Fruit fly (Drosophila melanogaster): ENCODE data around the gene Sdr.

Gene Sdr

DNA sequence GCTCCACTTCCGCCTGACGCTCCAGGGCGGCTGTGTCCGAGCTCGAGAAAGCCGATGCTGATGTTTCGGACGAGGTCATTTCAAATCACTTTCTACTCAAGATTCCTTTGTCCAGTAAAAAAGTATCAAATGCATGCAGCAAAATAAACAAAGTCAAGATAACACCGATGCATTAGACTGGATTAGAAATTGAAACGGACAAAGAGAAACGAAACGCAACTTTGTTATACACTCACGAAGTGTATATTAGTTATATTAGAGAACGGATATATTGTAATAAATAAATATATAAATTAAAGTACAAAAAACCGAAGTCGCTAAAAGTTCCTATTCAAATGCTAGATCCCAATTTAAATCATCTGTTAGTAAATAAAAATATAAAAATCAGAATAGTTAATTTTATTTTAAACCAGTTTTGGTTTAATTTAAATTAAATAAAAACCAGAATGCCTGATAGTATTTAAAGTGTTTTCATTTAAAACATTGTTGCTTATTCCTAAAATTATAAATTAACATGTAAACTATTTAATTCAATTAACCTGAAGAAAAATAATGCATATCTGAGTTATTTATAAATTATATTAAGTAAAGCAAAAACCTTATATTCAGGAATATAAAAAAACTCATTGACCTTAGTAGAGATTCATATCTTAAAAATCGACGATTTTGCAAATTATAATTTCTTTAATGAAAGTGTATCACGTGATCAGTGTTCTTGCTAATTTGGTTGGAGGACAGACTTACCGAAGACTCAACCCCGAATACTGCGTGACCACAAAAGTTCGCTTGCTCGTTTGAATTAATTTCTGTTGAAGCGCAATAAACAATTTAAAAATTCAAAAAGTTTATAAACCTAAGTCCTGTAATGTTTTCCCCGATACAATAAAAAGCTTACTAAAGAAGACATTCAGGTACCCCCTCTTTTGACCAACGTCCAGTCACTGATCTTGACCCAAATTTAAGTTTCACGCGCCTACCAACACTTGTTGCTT is 24.3 kb upstream of the Sdr start, which contains the start of gene Dph2 (continued):
- no peak for TF ChIP-seq CG17912 (GFP tag; optimal IDR thresholded peaks at IDR 0.05)
- peak; percentile 72 for TF ChIP-seq lab (GFP tag; optimal IDR thresholded peaks at IDR 0.05)
- TF ChIP-seq CG7987 (GFP tag; optimal IDR thresholded peaks at IDR 0.05): peak; percentile 91
- TF ChIP-seq Usf (GFP tag; optimal IDR thresholded peaks at IDR 0.05): peak; percentile 100
- TF ChIP-seq kni (GFP tag; optimal IDR thresholded peaks at IDR 0.05): peak; percentile 67
- TF ChIP-seq CG11723 (GFP tag; optimal IDR thresholded peaks at IDR 0.05): peak; percentile 11
- TF ChIP-seq CG11085 (GFP tag; IDR thresholded peaks at IDR 0.05): peak; percentile 84
- no peak for TF ChIP-seq kay (GFP tag; optimal IDR thresholded peaks at IDR 0.05)
- peak; percentile 84 for TF ChIP-seq CG10366 (GFP tag; IDR thresholded peaks at IDR 0.05)
- peak; percentile 59; the same call in 1 of the 2 replicates for TF ChIP-seq Nf-YA (GFP tag; IDR thresholded peaks at IDR 0.05)
- TF ChIP-seq CG9876 (GFP tag; optimal IDR thresholded peaks at IDR 0.05): peak; percentile 39
- TF ChIP-seq CG6254 (GFP tag; optimal IDR thresholded peaks at IDR 0.05): no peak
- peak; percentile 12; the same call in 2 of the 3 replicates for TF ChIP-seq CG11560 (tag; IDR thresholded peaks at IDR 0.05)
- TF ChIP-seq Ssrp (tag; optimal IDR thresholded peaks at IDR 0.05): peak; percentile 79
- TF ChIP-seq CG15011 (GFP tag; optimal IDR thresholded peaks at IDR 0.05): no peak
- peak; percentile 77 for TF ChIP-seq CG32767 (GFP tag; IDR thresholded peaks at IDR 0.05)
- TF ChIP-seq CG9437 (GFP tag; optimal IDR thresholded peaks at IDR 0.05): peak; percentile 81
- no peak for TF ChIP-seq CG34224 (GFP tag; IDR thresholded peaks at IDR 0.05; ENCODE audit: partially characterized antibody)
- no peak for TF ChIP-seq Lim3 (GFP tag; IDR thresholded peaks at IDR 0.05)
- TF ChIP-seq twi (tag; optimal IDR thresholded peaks at IDR 0.05): peak; percentile 39
- peak; percentile 17 for TF ChIP-seq CG34376 (GFP tag; optimal IDR thresholded peaks at IDR 0.05)
- TF ChIP-seq lola (GFP tag; optimal IDR thresholded peaks at IDR 0.05): peak in 1 of 3 experiments; percentile 73
- TF ChIP-seq NC2α (GFP tag; optimal IDR thresholded peaks at IDR 0.05): no peak
- peak; percentile 6; the same call in 1 of the 2 replicates for TF ChIP-seq CG13287 (GFP tag; IDR thresholded peaks at IDR 0.05; ENCODE audit: partially characterized antibody)
- TF ChIP-seq ems (GFP tag; optimal IDR thresholded peaks at IDR 0.05): peak; percentile 17
- TF ChIP-seq CG4424 (GFP tag; optimal IDR thresholded peaks at IDR 0.05): peak; percentile 23
- TF ChIP-seq vfl (GFP tag; optimal IDR thresholded peaks at IDR 0.05): peak; percentile 34
- no peak for TF ChIP-seq Hey (tag; optimal IDR thresholded peaks at IDR 0.05)
- TF ChIP-seq Pdp1 (GFP tag; optimal IDR thresholded peaks at IDR 0.05): peak; percentile 26 to 39
- no peak for TF ChIP-seq usp (GFP tag; optimal IDR thresholded peaks at IDR 0.05)
- peak; percentile 66 for TF ChIP-seq CG12299 (tag; optimal IDR thresholded peaks at IDR 0.05)
- peak; percentile 72 for TF ChIP-seq MESR4 (GFP tag; optimal IDR thresholded peaks at IDR 0.05)
- TF ChIP-seq Trl (optimal IDR thresholded peaks at IDR 0.05): no peak
- peak; percentile 20 for TF ChIP-seq Trl (GFP tag; optimal IDR thresholded peaks at IDR 0.05)
- TF ChIP-seq dimm (GFP tag; IDR thresholded peaks at IDR 0.05): peak; percentile 54; the same call in 1 of the 2 replicates
- no peak for TF ChIP-seq nom (GFP tag; optimal IDR thresholded peaks at IDR 0.05)
- no peak for TF ChIP-seq luna (GFP tag; optimal IDR thresholded peaks at IDR 0.05)
- no peak for TF ChIP-seq CG2129 (GFP tag; IDR thresholded peaks at IDR 0.05; ENCODE audit: partially characterized antibody)
- TF ChIP-seq cato (GFP tag; optimal IDR thresholded peaks at IDR 0.05; ENCODE audit: borderline replicate concordance): no peak
- TF ChIP-seq Mes4 (GFP tag; optimal IDR thresholded peaks at IDR 0.05): no peak
- peak; percentile 76 for TF ChIP-seq Dp (GFP tag; optimal IDR thresholded peaks at IDR 0.05)
- peak; percentile 48 for TF ChIP-seq CG33213 (GFP tag; optimal IDR thresholded peaks at IDR 0.05)
- peak; percentile 58 for TF ChIP-seq pzg (GFP tag; optimal IDR thresholded peaks at IDR 0.05)
- TF ChIP-seq zfh2 (GFP tag; optimal IDR thresholded peaks at IDR 0.05): peak; percentile 21
- peak; percentile 72 for TF ChIP-seq CG13296 (GFP tag; optimal IDR thresholded peaks at IDR 0.05)
- TF ChIP-seq trh (GFP tag; optimal IDR thresholded peaks at IDR 0.05): no peak
- no peak for TF ChIP-seq CG9797 (GFP tag; optimal IDR thresholded peaks at IDR 0.05)
- TF ChIP-seq CG1792 (GFP tag; optimal IDR thresholded peaks at IDR 0.05): no peak

All from whole organism, embryonic.